Fruit fly (Drosophila melanogaster): ENCODE measurements around the gene CG46448.

CG46448 gene

DNA sequence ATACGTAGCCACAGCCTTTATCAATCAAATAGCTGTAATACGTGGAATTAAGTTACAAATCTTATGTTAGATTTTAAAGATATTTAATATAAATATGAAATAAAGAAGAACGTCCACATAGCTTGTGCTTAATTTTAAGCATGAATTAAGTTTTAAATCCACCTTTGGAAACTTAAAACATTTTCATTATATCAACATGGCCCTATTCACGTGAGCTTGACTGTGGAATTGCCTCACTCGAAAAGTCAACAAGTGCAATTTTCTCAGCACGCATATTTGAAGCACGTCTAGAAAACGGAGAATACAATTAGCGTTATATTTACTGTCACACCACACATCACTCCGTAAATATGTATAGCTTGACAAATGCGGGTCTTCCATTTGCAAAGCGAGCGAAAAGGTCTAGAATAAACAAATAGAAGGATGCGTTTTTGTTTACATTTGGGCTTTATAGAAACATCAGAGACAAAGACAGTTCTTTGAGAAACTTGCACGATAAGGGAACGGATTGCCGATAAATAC lies 27.8 kb upstream of the CG46448 start (continued):
- TF ChIP-seq CG42726 (GFP tag; IDR thresholded peaks at IDR 0.05; ENCODE audit: partially characterized antibody) (no peak), CG2678 (tag; optimal IDR thresholded peaks at IDR 0.05) (peak; percentile 95), Lpt (GFP tag; optimal IDR thresholded peaks at IDR 0.05) (no peak), tap (tag; optimal IDR thresholded peaks at IDR 0.05) (peak; percentile 92), vfl (GFP tag; optimal IDR thresholded peaks at IDR 0.05) (peak; percentile 17), Mes4 (GFP tag; optimal IDR thresholded peaks at IDR 0.05) (peak; percentile 54), danr (GFP tag; IDR thresholded peaks at IDR 0.05) (peak; percentile 49), toy (GFP tag; IDR thresholded peaks at IDR 0.05) (peak; percentile 69; the same call in 1 of the 2 replicates), Ets97D (GFP tag; optimal IDR thresholded peaks at IDR 0.05) (peak; percentile 48), CG31365 (tag; optimal IDR thresholded peaks at IDR 0.05) (peak; percentile 43), CG13123 (GFP tag; optimal IDR thresholded peaks at IDR 0.05) (peak; percentile 47), Ets65A (GFP tag) (peak; percentile 83), CG1024 (GFP tag; IDR thresholded peaks at IDR 0.05) (peak; percentile 72), CG2116 (GFP tag; optimal IDR thresholded peaks at IDR 0.05) (peak; percentile 45), D19B (GFP tag; optimal IDR thresholded peaks at IDR 0.05) (peak; percentile 73), shn (GFP tag; optimal IDR thresholded peaks at IDR 0.05) (peak; percentile 41), fu2 (GFP tag; optimal IDR thresholded peaks at IDR 0.05) (no peak), D19A (tag; optimal IDR thresholded peaks at IDR 0.05) (peak; percentile 90), pros (GFP tag; optimal IDR thresholded peaks at IDR 0.05) (no peak), Sry-δ (GFP tag; optimal IDR thresholded peaks at IDR 0.05) (no peak), vvl (GFP tag; IDR thresholded peaks at IDR 0.05) (peak; percentile 93), ham (GFP tag; IDR thresholded peaks at IDR 0.05) (no peak), CG4707 (GFP tag; optimal IDR thresholded peaks at IDR 0.05) (peak; percentile 83), CG2875 (GFP tag; optimal IDR thresholded peaks at IDR 0.05) (peak; percentile 88), CG10543 (GFP tag; optimal IDR thresholded peaks at IDR 0.05) (peak; percentile 86), Camta (GFP tag; optimal IDR thresholded peaks at IDR 0.05) (peak; percentile 72), CG2712 (tag; optimal IDR thresholded peaks at IDR 0.05) (peak; percentile 94), CG33557 (GFP tag; optimal IDR thresholded peaks at IDR 0.05) (peak; percentile 77), lmd (GFP tag; IDR thresholded peaks at IDR 0.05) (peak; percentile 80), CG10209 (GFP tag; optimal IDR thresholded peaks at IDR 0.05) (peak; percentile 84), bigmax (GFP tag; optimal IDR thresholded peaks at IDR 0.05) (peak; percentile 16), CG17359 (tag; optimal IDR thresholded peaks at IDR 0.05) (peak; percentile 91), Fer2 (tag; optimal IDR thresholded peaks at IDR 0.05) (peak; percentile 84), CG3281 (GFP tag; optimal IDR thresholded peaks at IDR 0.05) (peak; percentile 92), sima (GFP tag; optimal IDR thresholded peaks at IDR 0.05) (peak; percentile 25), nerfin-2 (GFP tag; IDR thresholded peaks at IDR 0.05; ENCODE audit: partially characterized antibody) (no peak), gcm (GFP tag; optimal IDR thresholded peaks at IDR 0.05) (peak; percentile 91), MTF-1 (GFP tag; optimal IDR thresholded peaks at IDR 0.05; ENCODE audit: borderline replicate concordance) (peak; percentile 81), CG15011 (GFP tag; optimal IDR thresholded peaks at IDR 0.05) (peak; percentile 84), trh (GFP tag; optimal IDR thresholded peaks at IDR 0.05) (peak; percentile 76), lola (GFP tag; optimal IDR thresholded peaks at IDR 0.05) (peak in 1 of 3 experiments; percentile 90), CG12299 (tag; optimal IDR thresholded peaks at IDR 0.05) (peak; percentile 91), al (GFP tag; IDR thresholded peaks at IDR 0.05) (peak; percentile 81), Bdp1 (GFP tag; optimal IDR thresholded peaks at IDR 0.05) (peak; percentile 62), Fer3 (tag; optimal IDR thresholded peaks at IDR 0.05) (peak; percentile 92), Asciz (GFP tag; optimal IDR thresholded peaks at IDR 0.05) (peak; percentile 94), Ssrp (tag; optimal IDR thresholded peaks at IDR 0.05) (peak; percentile 89), CHES-1-like (GFP tag; optimal IDR thresholded peaks at IDR 0.05) (peak; percentile 45), BtbVII (GFP tag; optimal IDR thresholded peaks at IDR 0.05) (peak; percentile 92), CG5180 (GFP tag; optimal IDR thresholded peaks at IDR 0.05) (peak; percentile 81)

Data from whole organism, embryonic.